Fruit fly (Drosophila melanogaster) whole organism, adult: Measurements from ENCODE around the gene CG12061.

Experiments
- Crg-1 ChIP-seq: fragments of 200-800 bp; sonication (Bioruptor generic); optimal IDR thresholded peaks from 2 replicates; lab custom pipeline; 2016; ENCODE audit warnings: missing biosample characterization, missing genetic modification characterization
- Hr96 ChIP-seq: fragments of 200-800 bp; sonication (Bioruptor generic); optimal IDR thresholded peaks from 2 replicates; lab custom pipeline; 2016; ENCODE audit warnings: missing biosample characterization, missing genetic modification characterization

DNA sequence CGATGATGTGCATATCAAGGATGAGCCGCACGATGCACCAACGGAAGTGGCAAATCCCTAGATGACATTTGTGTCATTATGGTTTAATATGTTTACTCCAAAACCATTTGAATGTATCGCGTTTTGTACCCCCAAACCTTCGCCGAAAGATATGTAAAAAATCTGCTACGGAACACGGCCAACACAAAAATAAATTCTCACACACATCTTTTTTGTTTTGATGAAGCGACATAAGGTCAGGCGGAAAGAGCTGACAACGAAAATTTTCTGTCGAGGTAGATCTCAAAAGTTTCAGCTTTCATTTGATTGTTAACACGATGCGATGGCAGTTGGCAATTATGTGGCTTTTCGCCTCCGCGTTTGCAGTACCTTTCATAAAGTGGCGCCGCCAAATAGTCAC is 48.5 kb downstream of the CG12061 start, which contains the start of gene CG17169:
- TF ChIP-seq Hr96 (GFP tag; lab: Kevin White, UChicago): no peak
- TF ChIP-seq Crg-1 (GFP tag; lab: Kevin White, UChicago): no peak
